Worm (Caenorhabditis elegans): ENCODE data around the gene gas-1.

DNA sequence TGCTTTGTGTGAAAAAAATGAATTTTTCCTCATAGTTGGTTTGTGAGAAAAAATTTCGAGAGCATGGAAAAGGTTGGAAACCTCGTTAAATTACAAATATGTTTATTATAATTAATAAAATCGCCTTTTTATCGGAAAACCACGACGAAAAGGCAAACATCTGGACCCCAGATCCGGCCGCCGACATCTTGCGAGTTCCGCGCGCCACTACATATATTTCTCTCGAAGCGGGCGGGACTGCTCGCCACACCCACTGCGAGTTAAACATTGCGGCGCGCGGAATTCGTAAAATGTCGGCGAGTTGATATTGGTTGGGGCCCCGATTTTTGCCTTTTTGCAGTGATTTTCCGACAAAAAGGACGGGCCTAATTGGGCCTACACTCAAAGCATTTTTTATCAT lies 30.7 kb downstream of the gas-1 start:
- no peak for TF ChIP-seq tbx-2 (tag; optimal IDR thresholded peaks at IDR 0.05)
- no peak for TF ChIP-seq elt-3 (tag; optimal IDR thresholded peaks at IDR 0.05)
- no peak for TF ChIP-seq jun-1 (tag; optimal IDR thresholded peaks at IDR 0.05)

Measured in whole organism, L3 larva.